Worm (Caenorhabditis elegans) whole organism, L2 larva: ENCODE measurements around the gene str-145.

Experiments
- R02D3.7 ChIP-seq: fragments of 150-350 bp; optimal IDR thresholded peaks from 2 replicates; lab custom pipeline; 2014; ENCODE audit warnings: missing biosample characterization, missing genetic modification characterization
- lin-13 ChIP-seq: fragments of 150-350 bp; optimal IDR thresholded peaks from 2 replicates; lab custom pipeline; 2014; ENCODE audit warnings: missing biosample characterization, missing genetic modification reagents, missing genetic modification characterization
- lin-39 ChIP-seq: fragments of 150-350 bp; optimal IDR thresholded peaks from 2 replicates; lab custom pipeline; 2014; ENCODE audit warnings: missing biosample characterization, missing genetic modification reagents, missing genetic modification characterization
- nhr-129 ChIP-seq: fragments of 150-350 bp; optimal IDR thresholded peaks from 2 replicates; lab custom pipeline; 2014; ENCODE audit warnings: missing biosample characterization, missing genetic modification characterization
- ztf-1 ChIP-seq: fragments of 200-800 bp; sonication (Bioruptor generic); conservative IDR thresholded peaks from 2 replicates; pipeline ENCODE4 v1.3.6; 2022; ENCODE audit warnings: missing genetic modification characterization, missing compliant biosample characterization

DNA sequence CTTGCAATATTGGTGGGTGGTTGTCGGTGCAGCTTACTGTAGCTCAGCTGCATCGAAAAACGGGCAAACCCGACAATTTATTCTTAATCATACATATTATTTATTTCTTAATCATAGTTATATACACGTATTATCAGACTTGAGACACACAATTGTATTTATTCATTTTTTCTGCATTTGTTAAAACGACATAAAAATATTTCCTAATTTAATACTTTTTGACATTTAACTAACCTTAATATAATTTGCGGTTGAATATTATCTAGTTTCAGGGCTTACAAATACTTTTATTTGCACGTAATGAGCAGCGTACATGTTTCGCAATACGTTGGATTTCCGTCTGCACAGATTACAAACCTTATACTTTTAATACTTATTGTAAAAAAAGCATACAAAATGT is 39.8 kb downstream of the str-145 start, which contains the start of gene str-138:
- TF ChIP-seq lin-39 (tag; lab: Kevin White, UChicago) = no peak
- TF ChIP-seq ztf-1 = no peak
- no peak for TF ChIP-seq R02D3.7 (tag; lab: Kevin White, UChicago)
- no peak for TF ChIP-seq lin-13 (GFP tag; lab: Kevin White, UChicago)
- no peak for TF ChIP-seq nhr-129
